Worm (Caenorhabditis elegans): ENCODE data around the gene C55C3.73.

Gene C55C3.73

DNA sequence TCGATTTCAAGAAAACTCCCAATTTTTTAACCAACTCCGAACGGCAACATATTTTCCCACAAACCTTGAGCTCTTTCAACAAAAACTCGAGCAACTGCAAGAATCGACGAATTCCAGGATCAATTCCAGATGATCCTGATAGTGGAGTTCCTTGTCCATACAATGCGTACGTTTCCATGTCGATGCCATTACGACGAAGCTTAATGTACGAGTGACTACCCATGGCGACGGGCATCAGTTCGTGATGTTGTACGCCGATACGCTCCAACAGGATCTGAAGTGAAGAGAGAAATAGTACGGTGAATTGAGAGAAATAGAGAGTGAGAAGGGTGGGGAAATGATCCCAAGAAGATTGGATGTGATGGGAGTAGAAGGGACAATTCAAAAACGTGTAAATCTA lies 41.2 kb downstream of the C55C3.73 start:
- TF ChIP-seq efl-1 (optimal IDR thresholded peaks at IDR 0.05): no peak
- peak in 1 of 2 experiments; percentile 17 for TF ChIP-seq efl-1 (GFP tag; optimal IDR thresholded peaks at IDR 0.05 in 1 of 2)
- no peak for TF ChIP-seq nhr-47 (tag; optimal IDR thresholded peaks at IDR 0.05)

- TF ChIP-seq efl-1 (optimal IDR thresholded peaks at IDR 0.05) (no peak), efl-1 (GFP tag; optimal IDR thresholded peaks at IDR 0.05 in 1 of 2) (peak in 1 of 2 experiments; percentile 88), ceh-63 (GFP tag; optimal IDR thresholded peaks at IDR 0.05) (no peak), unc-130 (tag; optimal IDR thresholded peaks at IDR 0.05) (no peak)
These were observed 43.0 kb downstream of the C55C3.73 start, which contains the start of gene skn-1 for ce11 chrIV:5660239-5660638. Gene skn-1, minus strand, starts transcription at chrIV:5660384.

ce11 chrIV:5659461-5659860 lies 43.8 kb downstream of the C55C3.73 start:
- TF ChIP-seq lin-14 (GFP tag; optimal IDR thresholded peaks at IDR 0.05) (peak; percentile 12), dsc-1 (tag; optimal IDR thresholded peaks at IDR 0.05) (no peak), elt-2 (tag; optimal IDR thresholded peaks at IDR 0.05) (peak; percentile 58), unc-130 (tag; optimal IDR thresholded peaks at IDR 0.05) (no peak), lin-35 (GFP tag; optimal IDR thresholded peaks at IDR 0.05) (peak in 1 of 2 experiments; percentile 24)

DNA sequence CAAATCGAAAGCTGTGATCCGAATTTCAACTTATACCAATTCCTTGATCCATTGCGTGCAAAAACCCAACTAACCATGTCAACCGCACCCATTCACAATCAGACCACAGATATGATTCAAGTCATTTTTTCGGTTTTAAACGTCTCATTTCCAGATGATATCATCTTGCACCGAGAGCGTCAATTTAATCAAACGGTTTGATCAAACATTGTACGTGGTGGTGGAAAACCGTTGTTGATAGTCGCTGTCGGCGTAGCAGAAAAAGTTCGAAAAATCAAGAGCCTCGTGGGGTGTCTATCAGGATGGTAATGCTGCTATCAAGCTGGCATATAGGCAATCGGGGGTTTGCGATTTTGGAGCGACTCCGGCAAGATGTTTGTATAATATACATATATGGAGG lies 44.4 kb downstream of the C55C3.73 start:
- TF ChIP-seq mdl-1 (tag; optimal IDR thresholded peaks at IDR 0.05) (peak in 1 of 2 experiments; percentile 3), elt-2 (tag; optimal IDR thresholded peaks at IDR 0.05) (peak; percentile 57), vab-15 (tag; optimal IDR thresholded peaks at IDR 0.05) (no peak), lsy-2 (tag; optimal IDR thresholded peaks at IDR 0.05) (no peak), ceh-88 (GFP tag; IDR thresholded peaks at IDR 0.05) (no peak)

DNA sequence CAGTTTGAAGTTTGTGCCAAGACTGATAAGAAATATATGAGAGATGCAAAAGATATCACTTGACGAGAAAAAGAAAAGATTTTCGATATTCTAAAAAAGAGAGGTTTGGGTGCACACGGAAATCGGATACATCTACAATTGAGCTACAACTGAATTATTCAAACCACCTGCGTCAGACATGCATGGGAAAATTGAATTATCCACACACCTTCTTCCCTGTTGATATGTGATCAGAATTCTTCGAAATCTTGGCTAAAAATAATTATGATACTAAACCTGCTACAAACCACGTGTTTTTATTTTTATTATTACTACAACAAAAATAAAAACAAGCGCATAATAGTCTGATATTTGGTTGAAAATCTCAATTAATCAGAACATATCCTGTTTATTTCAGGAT lies 45.0 kb downstream of the C55C3.73 start:
- TF ChIP-seq nhr-71 (tag; optimal IDR thresholded peaks at IDR 0.05): peak; percentile 69
- TF ChIP-seq swsn-7 (tag; optimal IDR thresholded peaks at IDR 0.05): peak; percentile 23
- TF ChIP-seq mef-2 (tag; optimal IDR thresholded peaks at IDR 0.05): no peak
- no peak for TF ChIP-seq lin-15B (tag; optimal IDR thresholded peaks at IDR 0.05)
- peak; percentile 30 for TF ChIP-seq hlh-4 (tag; optimal IDR thresholded peaks at IDR 0.05)
- peak; percentile 63 for TF ChIP-seq nhr-47 (tag; optimal IDR thresholded peaks at IDR 0.05)
- peak; percentile 59 for TF ChIP-seq dsc-1 (tag; optimal IDR thresholded peaks at IDR 0.05)
- no peak for TF ChIP-seq nhr-19 (GFP tag; conservative IDR thresholded peaks at IDR 0.05)
- no peak for TF ChIP-seq zag-1 (tag; optimal IDR thresholded peaks at IDR 0.05)
- peak; percentile 31 for TF ChIP-seq nhr-20 (tag; optimal IDR thresholded peaks at IDR 0.05)
- TF ChIP-seq elt-2 (tag; optimal IDR thresholded peaks at IDR 0.05): peak; percentile 19
- peak; percentile 23 for TF ChIP-seq lin-14 (GFP tag; optimal IDR thresholded peaks at IDR 0.05)
- no peak for TF ChIP-seq mep-1 (tag; optimal IDR thresholded peaks at IDR 0.05)
- peak; percentile 72 for TF ChIP-seq fkh-8 (tag; optimal IDR thresholded peaks at IDR 0.05)
- peak; percentile 24 for TF ChIP-seq unc-86 (tag; optimal IDR thresholded peaks at IDR 0.05)
- TF ChIP-seq xbp-1 (tag; optimal IDR thresholded peaks at IDR 0.05): no peak
- no peak for TF ChIP-seq efl-1 (optimal IDR thresholded peaks at IDR 0.05)
- peak in 1 of 2 experiments; percentile 67 for TF ChIP-seq efl-1 (GFP tag; optimal IDR thresholded peaks at IDR 0.05 in 1 of 2)

DNA sequence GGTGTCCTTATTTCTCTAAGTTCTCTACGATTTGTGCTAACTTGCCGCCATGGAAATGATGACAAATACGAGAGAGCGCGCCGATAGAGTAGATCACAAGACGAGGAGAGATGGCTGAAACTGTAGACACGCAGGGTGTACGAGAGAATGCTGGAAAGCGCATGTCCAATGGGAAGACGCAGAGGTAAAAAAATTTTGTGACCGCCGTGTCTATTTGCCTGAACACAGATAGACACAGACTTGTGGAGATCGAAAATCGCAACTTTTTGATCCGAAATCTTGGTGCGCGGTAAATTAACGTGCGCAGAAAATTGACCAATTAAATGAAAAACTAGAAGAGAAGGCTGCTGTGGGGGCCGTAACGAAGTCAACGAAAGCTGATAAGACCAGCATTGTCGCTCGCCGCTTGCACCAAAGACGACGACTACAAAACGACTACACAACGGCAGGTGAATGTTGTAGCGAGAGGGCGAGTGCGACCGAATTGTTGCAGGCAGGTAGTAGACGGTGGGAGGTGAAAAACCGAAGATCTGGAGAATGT lies 46.1 kb downstream of the C55C3.73 start:
- TF ChIP-seq tlp-1 (tag; optimal IDR thresholded peaks at IDR 0.05): no peak
- TF ChIP-seq pax-3 (tag; optimal IDR thresholded peaks at IDR 0.05): peak; percentile 51
- no peak for TF ChIP-seq aly-2 (tag; optimal IDR thresholded peaks at IDR 0.05)
- TF ChIP-seq unc-30 (tag; optimal IDR thresholded peaks at IDR 0.05): no peak
- TF ChIP-seq nhr-77 (tag; optimal IDR thresholded peaks at IDR 0.05): peak; percentile 92
- no peak for TF ChIP-seq hlh-17 (GFP tag; optimal IDR thresholded peaks at IDR 0.05; ENCODE audit: borderline replicate concordance)
- TF ChIP-seq fos-1 (tag; optimal IDR thresholded peaks at IDR 0.05): peak; percentile 48
- no peak for TF ChIP-seq C34B4.2 (tag; optimal IDR thresholded peaks at IDR 0.05)
- TF ChIP-seq grh-1 (GFP tag; IDR thresholded peaks at IDR 0.05): peak; percentile 70
- peak; percentile 60 for TF ChIP-seq C16A3.4 (tag; optimal IDR thresholded peaks at IDR 0.05)
- TF ChIP-seq xbp-1 (tag; optimal IDR thresholded peaks at IDR 0.05): peak; percentile 71
- TF ChIP-seq nhr-20 (tag; optimal IDR thresholded peaks at IDR 0.05): peak; percentile 96
- TF ChIP-seq nhr-28 (tag; optimal IDR thresholded peaks at IDR 0.05): peak; percentile 6
- TF ChIP-seq snpc-4 (tag; optimal IDR thresholded peaks at IDR 0.05): peak; percentile 54
- TF ChIP-seq rnt-1 (tag; optimal IDR thresholded peaks at IDR 0.05): peak; percentile 71
- TF ChIP-seq lin-15B (tag; optimal IDR thresholded peaks at IDR 0.05): no peak
- TF ChIP-seq lin-35 (GFP tag; optimal IDR thresholded peaks at IDR 0.05): peak; percentile 69 to 79
- no peak for TF ChIP-seq ets-5 (GFP tag; IDR thresholded peaks at IDR 0.05)
- peak; percentile 88 for TF ChIP-seq nhr-90 (tag; optimal IDR thresholded peaks at IDR 0.05; ENCODE audit: poor library complexity)
- TF ChIP-seq swsn-7 (tag; optimal IDR thresholded peaks at IDR 0.05): peak; percentile 81
- no peak for TF ChIP-seq zag-1 (tag; optimal IDR thresholded peaks at IDR 0.05)
- TF ChIP-seq lin-14 (GFP tag; optimal IDR thresholded peaks at IDR 0.05): peak; percentile 96
- no peak for TF ChIP-seq fkh-4 (tag; optimal IDR thresholded peaks at IDR 0.05; ENCODE audit: borderline replicate concordance)

Measured in whole organism, L1 larva.